Worm (Caenorhabditis elegans): Measurements from ENCODE around the gene idhb-1.
"Not testable (repeated sequence)": the region's sequence is repeated elsewhere in the genome, so short reads cannot be mapped to it uniquely, and the experiment has no call there.

The idhb-1 gene

DNA sequence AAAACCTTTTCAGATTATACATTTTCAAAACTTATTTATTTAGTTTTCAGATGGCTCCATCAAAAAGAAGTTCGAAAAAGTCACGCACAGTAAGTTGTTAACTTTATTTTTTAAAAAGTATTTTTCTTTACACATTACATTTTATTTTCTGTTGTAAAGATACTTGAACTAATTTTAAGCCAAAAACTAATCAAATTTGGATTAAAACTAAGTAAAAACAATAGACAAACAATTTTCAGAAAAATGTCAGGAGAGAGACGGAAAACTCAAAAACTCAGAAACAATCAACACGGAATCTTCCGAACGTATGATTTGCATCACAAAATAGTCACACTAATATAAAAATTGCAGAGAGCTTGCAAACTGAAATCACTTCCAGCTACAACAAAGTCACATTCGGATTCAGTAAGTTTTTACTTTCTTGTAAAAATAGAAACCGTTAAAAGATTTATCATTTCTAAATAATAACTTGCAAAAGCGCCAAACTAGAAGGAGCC lies 31.9 kb downstream of the idhb-1 start, which contains the start of gene ceh-89:
Gene ceh-89, plus strand, starts transcription at position 51 of the 497 bp plus-strand sequence.
- TF ChIP-seq nhr-48 (tag; optimal IDR thresholded peaks at IDR 0.05) (no peak), aha-1 (tag) (peak; percentile 95)

DNA sequence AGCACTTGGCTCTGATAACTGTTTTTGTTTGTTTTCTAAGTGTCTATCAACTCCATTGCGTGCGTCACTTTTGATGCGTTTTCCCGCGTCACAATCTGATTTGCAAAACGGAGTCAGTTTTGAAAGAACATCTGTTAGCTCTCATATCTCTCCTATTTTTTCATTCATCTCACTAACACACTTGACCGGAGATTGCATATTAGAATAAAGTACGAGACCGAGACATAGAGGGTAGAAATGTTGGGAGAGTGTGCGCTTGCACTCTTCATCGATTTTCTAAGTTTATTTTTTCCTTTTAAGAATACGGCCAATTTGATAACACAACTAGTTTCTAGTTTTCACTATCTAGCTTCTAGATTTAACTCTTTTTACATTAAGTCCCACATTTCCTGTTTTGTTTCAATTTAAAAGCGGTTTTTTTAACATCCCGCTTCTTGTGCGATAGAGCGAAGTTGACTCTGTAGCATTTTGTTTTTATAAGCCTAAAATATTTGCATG lies 32.5 kb downstream of the idhb-1 start:
- TF ChIP-seq zag-1 (tag; optimal IDR thresholded peaks at IDR 0.05) (no peak), unc-62 (GFP tag; optimal IDR thresholded peaks at IDR 0.05 in 1 of 2) (peak in 1 of 2 experiments; percentile 83), unc-62 (tag; optimal IDR thresholded peaks at IDR 0.05) (no peak), lir-3 (tag; optimal IDR thresholded peaks at IDR 0.05) (no peak), ces-1 (GFP tag; optimal IDR thresholded peaks at IDR 0.05) (peak; percentile 2), dmd-9 (GFP tag; IDR thresholded peaks at IDR 0.05) (no peak), nhr-48 (tag; optimal IDR thresholded peaks at IDR 0.05) (no peak), lin-38 (GFP tag; IDR thresholded peaks at IDR 0.05) (no peak), nhr-237 (tag; optimal IDR thresholded peaks at IDR 0.05) (no peak), jun-1 (tag; optimal IDR thresholded peaks at IDR 0.05) (no peak)

DNA sequence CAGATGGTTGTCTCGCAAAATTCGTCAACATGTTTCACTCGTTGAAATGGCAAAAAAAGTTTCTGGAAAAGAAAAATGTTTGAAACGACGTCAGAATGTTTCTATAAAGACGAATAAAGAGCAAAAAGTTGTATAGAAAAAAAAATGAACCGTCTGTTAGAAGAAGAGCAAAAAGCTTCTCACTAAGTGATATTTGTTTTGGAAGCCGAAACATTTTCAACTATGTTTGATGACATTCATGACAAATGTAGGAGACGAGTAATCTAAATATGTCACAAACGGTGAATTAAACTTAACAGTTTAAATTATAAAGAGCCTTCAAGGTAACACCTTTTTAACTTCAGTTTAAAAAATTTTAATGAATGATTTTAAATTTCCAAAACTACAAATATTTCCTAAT lies 33.8 kb downstream of the idhb-1 start, which contains the start of gene nkat-1:
Gene nkat-1, minus strand, starts transcription at position 101 of the 400 bp plus-strand sequence.
- no peak for TF ChIP-seq nhr-6 (tag; optimal IDR thresholded peaks at IDR 0.05)
- no peak for TF ChIP-seq skn-1 (tag; optimal IDR thresholded peaks at IDR 0.05)
- TF ChIP-seq hlh-30 (tag; optimal IDR thresholded peaks at IDR 0.05; ENCODE audit: insufficient read depth): no peak
- TF ChIP-seq zip-2 (tag; optimal IDR thresholded peaks at IDR 0.05): no peak
- no peak for TF ChIP-seq set-16 (GFP tag; IDR thresholded peaks at IDR 0.05)
- TF ChIP-seq attf-4 (tag; optimal IDR thresholded peaks at IDR 0.05): no peak
- no peak for TF ChIP-seq T26A8.4 (GFP tag; IDR thresholded peaks at IDR 0.05)
- no peak for TF ChIP-seq tra-1 (GFP tag; IDR thresholded peaks at IDR 0.05)
- TF ChIP-seq fos-1 (tag; optimal IDR thresholded peaks at IDR 0.05): no peak
- no peak for TF ChIP-seq zfp-2 (tag; optimal IDR thresholded peaks at IDR 0.05)
- TF ChIP-seq lin-13 (GFP tag; optimal IDR thresholded peaks at IDR 0.05): no peak
- no peak for TF ChIP-seq F26F4.8 (GFP tag; conservative IDR thresholded peaks at IDR 0.05)
- TF ChIP-seq php-3 (GFP tag; IDR thresholded peaks at IDR 0.05): no peak
- no peak for TF ChIP-seq lin-29 (GFP tag; IDR thresholded peaks at IDR 0.05)
- no peak for TF ChIP-seq ceh-20 (GFP tag; IDR thresholded peaks at IDR 0.05)
- TF ChIP-seq lin-38 (GFP tag; IDR thresholded peaks at IDR 0.05): no peak
- TF ChIP-seq tag-97 (GFP tag; IDR thresholded peaks at IDR 0.05): no peak

DNA sequence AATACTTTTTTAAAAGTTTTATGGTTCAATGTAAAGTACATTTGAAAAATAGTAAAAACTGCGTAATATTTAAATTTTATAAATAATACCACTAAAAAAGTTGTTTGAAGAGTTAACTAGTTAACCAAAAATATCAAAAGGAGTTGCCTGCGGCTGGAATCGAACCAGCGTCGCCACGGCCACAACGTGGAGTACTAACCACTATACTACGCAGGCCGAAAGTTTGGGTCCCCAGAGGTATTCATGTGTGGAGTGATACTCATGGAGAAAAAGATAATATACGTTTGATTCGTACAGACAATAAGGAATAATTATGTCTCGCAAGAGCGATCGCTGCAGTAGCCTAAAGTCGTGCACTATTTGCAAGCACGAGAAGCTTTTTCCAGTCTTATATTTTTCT lies 37.1 kb downstream of the idhb-1 start:
- TF ChIP-seq T26A8.4 (GFP tag; IDR thresholded peaks at IDR 0.05) (peak; percentile 54; the same call in 1 of the 2 replicates), vab-7 (GFP tag; IDR thresholded peaks at IDR 0.05) (0 out of 2 replicates have a peak, but pooled peaks have one; percentile 45), mes-2 (tag; optimal IDR thresholded peaks at IDR 0.05; ENCODE audit: poor library complexity, severe bottlenecking) (peak; percentile 25), duxl-1 (tag; optimal IDR thresholded peaks at IDR 0.05; ENCODE audit: poor library complexity) (peak; percentile 43), lin-38 (GFP tag; IDR thresholded peaks at IDR 0.05) (peak; percentile 62), dmd-6 (GFP tag; IDR thresholded peaks at IDR 0.05) (peak; percentile 34; the same call in 1 of the 2 replicates), Y105C5A.15 (GFP tag; IDR thresholded peaks at IDR 0.05) (0 out of 2 replicates have a peak, but pooled peaks have one; percentile 44), lim-7 (GFP tag; IDR thresholded peaks at IDR 0.05) (peak; percentile 58; the same call in 1 of the 2 replicates), F44E2.7 (GFP tag; IDR thresholded peaks at IDR 0.05) (0 out of 2 replicates have a peak, but pooled peaks have one; percentile 42), daf-16 (tag; optimal IDR thresholded peaks at IDR 0.05) (peak; percentile 10), egl-43 (GFP tag; IDR thresholded peaks at IDR 0.05) (peak; percentile 78; the same call in 1 of the 2 replicates), lin-29 (GFP tag; IDR thresholded peaks at IDR 0.05) (0 out of 2 replicates have a peak, but pooled peaks have one; percentile 13), daf-19 (GFP tag; conservative IDR thresholded peaks at IDR 0.05) (peak; percentile 68; the same call in 1 of the 2 replicates), madf-5 (GFP tag; IDR thresholded peaks at IDR 0.05) (0 out of 4 replicates have a peak, but pooled peaks of 1 of the 2 experiments have one; percentile 11)
- TF ChIP-seq daf-16 (GFP tag; optimal IDR thresholded peaks at IDR 0.05): not testable (repeated sequence)

All from whole organism, L4 larva.